Worm (Caenorhabditis elegans) whole organism, L4 larva: ENCODE data around the gene npp-24.

Source experiments
- F49E8.2 ChIP-seq: sonication (generic microtip); optimal IDR thresholded peaks from 2 replicates; lab custom pipeline; 2016; ENCODE audit warnings: missing compliant biosample characterization, mild to moderate bottlenecking, missing genetic modification characterization, borderline replicate concordance
- R02D3.7 ChIP-seq: fragments of 150-350 bp; sonication (generic microtip); optimal IDR thresholded peaks from 3 replicates; lab custom pipeline; 2014; ENCODE audit warnings: missing biosample characterization, missing genetic modification characterization
- T20F7.1 ChIP-seq: fragments of 200-800 bp; sonication (Bioruptor generic); optimal IDR thresholded peaks from 2 replicates; lab custom pipeline; 2018; ENCODE audit warnings: mild to moderate bottlenecking, missing genetic modification characterization, missing compliant biosample characterization
- Y5F2A.4 ChIP-seq: fragments of 200-800 bp; sonication (Bioruptor generic); optimal IDR thresholded peaks from 2 replicates; lab custom pipeline; 2018; ENCODE audit warnings: mild to moderate bottlenecking, missing genetic modification characterization, missing compliant biosample characterization
- Y75B8A.6 ChIP-seq: fragments of 200-800 bp; sonication (Bioruptor generic); IDR thresholded peaks from 2 replicates; pipeline ENCODE4 v1.3.6; 2022; ENCODE audit warnings: missing genetic modification reagents, missing genetic modification characterization, missing compliant biosample characterization
- ZK337.2 ChIP-seq: fragments of 200-800 bp; sonication (Bioruptor generic); IDR thresholded peaks from 2 replicates; pipeline ENCODE4 v1.3.6; 2022; ENCODE audit warnings: missing genetic modification reagents, missing genetic modification characterization, missing compliant biosample characterization
- aha-1 ChIP-seq: fragments of 150-350 bp; peaks from one replicate; lab custom pipeline; 2014; ENCODE audit warnings: missing biosample characterization, missing genetic modification characterization
- ama-1 ChIP-seq: fragments of 150-350 bp; optimal IDR thresholded peaks from 2 replicates; lab custom pipeline; 2014; ENCODE audit warnings: inconsistent platforms, mixed read lengths
- attf-4 ChIP-seq: sonication (generic microtip); optimal IDR thresholded peaks from 3 replicates; lab custom pipeline; 2017; ENCODE audit warnings: missing biosample characterization, missing genetic modification characterization
- ceh-82 ChIP-seq: sonication (generic microtip); optimal IDR thresholded peaks from 2 replicates; lab custom pipeline; 2017; ENCODE audit warnings: missing biosample characterization, missing genetic modification characterization
- ctbp-1 ChIP-seq: fragments of 200-800 bp; sonication (Bioruptor generic); IDR thresholded peaks from 2 replicates; pipeline ENCODE4 v1.3.6; 2022; ENCODE audit warnings: missing genetic modification reagents, missing genetic modification characterization, missing compliant biosample characterization
- daf-12 ChIP-seq: fragments of 150-350 bp; optimal IDR thresholded peaks from 2 replicates; lab custom pipeline; 2014; ENCODE audit warnings: missing biosample characterization, missing genetic modification reagents, missing genetic modification characterization
- dmd-6 ChIP-seq: fragments of 200-800 bp; sonication (Bioruptor generic); IDR thresholded peaks from 2 replicates; pipeline ENCODE4 v1.3.6; 2022; ENCODE audit warnings: missing genetic modification reagents, missing genetic modification characterization, missing compliant biosample characterization
- dmd-8 ChIP-seq: fragments of 200-800 bp; sonication (Bioruptor generic); IDR thresholded peaks from 2 replicates; pipeline ENCODE4 v1.3.6; 2022; ENCODE audit warnings: missing genetic modification characterization, missing compliant biosample characterization
- dmd-9 ChIP-seq: fragments of 200-800 bp; sonication (Bioruptor generic); IDR thresholded peaks from 2 replicates; pipeline ENCODE4 v1.3.6; 2022; ENCODE audit warnings: missing genetic modification reagents, missing genetic modification characterization, missing compliant biosample characterization
- egl-27 ChIP-seq: sonication (generic microtip); optimal IDR thresholded peaks from 3 replicates; lab custom pipeline; 2017; ENCODE audit warnings: missing biosample characterization, missing genetic modification reagents, missing genetic modification characterization
- egl-43 ChIP-seq: fragments of 200-800 bp; sonication (Bioruptor generic); IDR thresholded peaks from 2 replicates; pipeline ENCODE4 v1.3.6; 2022; ENCODE audit warnings: missing genetic modification reagents, missing genetic modification characterization, missing compliant biosample characterization
- gei-8 ChIP-seq: fragments of 200-800 bp; sonication (Bioruptor generic); optimal IDR thresholded peaks from 2 replicates; lab custom pipeline; 2018; ENCODE audit warnings: mild to moderate bottlenecking, missing genetic modification characterization, missing compliant biosample characterization
- hlh-11 ChIP-seq: fragments of 200-800 bp; sonication (Bioruptor generic); optimal IDR thresholded peaks from 2 replicates; lab custom pipeline; 2018; ENCODE audit warnings: mild to moderate bottlenecking, missing genetic modification characterization, missing compliant biosample characterization
- hmg-1.1 ChIP-seq: fragments of 200-800 bp; sonication (Bioruptor generic); IDR thresholded peaks from 2 replicates; pipeline ENCODE4 v1.3.6; 2022; ENCODE audit warnings: missing genetic modification reagents, missing genetic modification characterization, missing compliant biosample characterization
- lim-7 ChIP-seq: fragments of 200-800 bp; sonication (Bioruptor generic); IDR thresholded peaks from 2 replicates; pipeline ENCODE4 v1.3.6; 2022; ENCODE audit warnings: missing genetic modification characterization, missing compliant biosample characterization
- lin-13 ChIP-seq: fragments of 150-350 bp; optimal IDR thresholded peaks from 2 replicates; lab custom pipeline; 2014; ENCODE audit warnings: missing biosample characterization, missing genetic modification reagents, missing genetic modification characterization
- lin-15B ChIP-seq: fragments of 150-350 bp; sonication (generic microtip); optimal IDR thresholded peaks from 3 replicates; lab custom pipeline; 2014; ENCODE audit warnings: missing biosample characterization, missing genetic modification characterization
- lin-38 ChIP-seq: fragments of 200-800 bp; sonication (Bioruptor generic); IDR thresholded peaks from 2 replicates; pipeline ENCODE4 v1.3.6; 2022; ENCODE audit warnings: missing genetic modification reagents, missing genetic modification characterization, missing compliant biosample characterization
- lin-39 ChIP-seq: fragments of 150-350 bp; optimal IDR thresholded peaks from 2 replicates; lab custom pipeline; 2014; ENCODE audit warnings: missing biosample characterization, missing genetic modification reagents, missing genetic modification characterization
- lir-3 ChIP-seq: sonication (generic microtip); optimal IDR thresholded peaks from 2 replicates; lab custom pipeline; 2016; ENCODE audit warnings: mild to moderate bottlenecking, missing genetic modification characterization, missing compliant biosample characterization
- madf-5 ChIP-seq, 2 experiments: fragments of 200-800 bp; sonication (Bioruptor generic); IDR thresholded peaks; 2 replicates each; pipeline ENCODE4 v1.3.6; 2022; ENCODE audit warnings: missing compliant biosample characterization in 2 of 2, missing genetic modification characterization in 2 of 2
- madf-9 ChIP-seq: fragments of 200-800 bp; sonication (Bioruptor generic); conservative IDR thresholded peaks from 2 replicates; pipeline ENCODE4 v1.3.6; 2022; ENCODE audit warnings: missing genetic modification reagents, missing genetic modification characterization, missing compliant biosample characterization
- mes-2 ChIP-seq: sonication (generic microtip); optimal IDR thresholded peaks from 2 replicates; lab custom pipeline; 2016; ENCODE audit warnings: missing genotype, mild to moderate bottlenecking, missing genetic modification characterization, missing compliant biosample characterization; ENCODE audit not compliant: poor library complexity, severe bottlenecking
- mxl-3 ChIP-seq: fragments of 200-800 bp; sonication (Bioruptor generic); optimal IDR thresholded peaks from 2 replicates; lab custom pipeline; 2018; ENCODE audit warnings: mild to moderate bottlenecking, missing genetic modification characterization, missing compliant biosample characterization
- nhr-111 ChIP-seq: fragments of 200-800 bp; sonication (Bioruptor generic); optimal IDR thresholded peaks from 2 replicates; lab custom pipeline; 2018; ENCODE audit warnings: mild to moderate bottlenecking, missing genetic modification characterization, missing compliant biosample characterization
- nhr-237 ChIP-seq: sonication (generic microtip); optimal IDR thresholded peaks from 2 replicates; lab custom pipeline; 2017; ENCODE audit warnings: missing biosample characterization, missing genetic modification characterization
- nhr-28 ChIP-seq: fragments of 150-350 bp; optimal IDR thresholded peaks from 2 replicates; lab custom pipeline; 2014; ENCODE audit warnings: missing biosample characterization, missing genetic modification characterization
- nhr-41 ChIP-seq: fragments of 200-800 bp; sonication (Bioruptor generic); IDR thresholded peaks from 2 replicates; pipeline ENCODE4 v1.3.6; 2022; ENCODE audit warnings: missing genetic modification reagents, missing genetic modification characterization, missing compliant biosample characterization
- nhr-6 ChIP-seq: fragments of 150-350 bp; optimal IDR thresholded peaks from 2 replicates; lab custom pipeline; 2014; ENCODE audit warnings: missing biosample characterization, missing genetic modification characterization
- pqm-1 ChIP-seq: sonication (generic microtip); optimal IDR thresholded peaks from 2 replicates; lab custom pipeline; 2017; ENCODE audit warnings: missing biosample characterization, missing genetic modification characterization
- set-16 ChIP-seq: fragments of 200-800 bp; sonication (Bioruptor generic); IDR thresholded peaks from 2 replicates; pipeline ENCODE4 v1.3.6; 2022; ENCODE audit warnings: missing genetic modification reagents, missing genetic modification characterization, missing compliant biosample characterization
- skn-1 ChIP-seq: fragments of 150-350 bp; optimal IDR thresholded peaks from 2 replicates; lab custom pipeline; 2014; ENCODE audit warnings: missing biosample characterization, missing genetic modification characterization
- snpc-4 ChIP-seq: fragments of 150-350 bp; optimal IDR thresholded peaks from 2 replicates; lab custom pipeline; 2014; ENCODE audit warnings: missing biosample characterization, missing genetic modification characterization
- tra-1 ChIP-seq: fragments of 200-800 bp; sonication (Bioruptor generic); IDR thresholded peaks from 2 replicates; pipeline ENCODE4 v1.3.6; 2022; ENCODE audit warnings: missing genetic modification reagents, missing genetic modification characterization, missing compliant biosample characterization
- unc-39 ChIP-seq: sonication (generic microtip); optimal IDR thresholded peaks from 2 replicates; lab custom pipeline; 2017; ENCODE audit warnings: missing biosample characterization, missing genetic modification characterization
- unc-62 ChIP-seq, 3 experiments: fragments of 150-350 bp in 1 of 3; sonication (generic microtip); optimal IDR thresholded peaks in 2 of 3; peaks in 1 of 3; 1 replicate in 1 of 3; 2 replicates in 2 of 3; lab custom pipeline; 2014 to 2017; ENCODE audit warnings: missing biosample characterization in 3 of 3, missing genetic modification characterization in 3 of 3, missing genetic modification reagents in 3 of 3, missing genotype in 1 of 3
- vab-7 ChIP-seq: fragments of 200-800 bp; sonication (Bioruptor generic); IDR thresholded peaks from 2 replicates; pipeline ENCODE4 v1.3.6; 2022; ENCODE audit warnings: missing genetic modification reagents, missing genetic modification characterization, missing compliant biosample characterization
- zag-1 ChIP-seq: fragments of 150-350 bp; optimal IDR thresholded peaks from 2 replicates; lab custom pipeline; 2014; ENCODE audit warnings: missing biosample characterization, missing genetic modification characterization
- zfp-2 ChIP-seq: sonication (generic microtip); optimal IDR thresholded peaks from 2 replicates; lab custom pipeline; 2016; ENCODE audit warnings: mild to moderate bottlenecking, missing genetic modification characterization, missing compliant biosample characterization

Gene npp-24

ce11 chrII:5505820-5506287 is at the start of gene npp-24:
Gene npp-24 (plus strand): TSS chrII:5505870.
- TF ChIP-seq T20F7.1 (GFP tag; lab: Kevin White, UChicago) (no peak), nhr-41 (no peak), zag-1 (tag; lab: Kevin White, UChicago) (no peak), ama-1 (lab: Kevin White, UChicago) (no peak), nhr-6 (tag; lab: Kevin White, UChicago) (no peak), mes-2 (tag; lab: Kevin White, UChicago) (peak; percentile 42), skn-1 (tag; lab: Kevin White, UChicago) (no peak), snpc-4 (tag; lab: Kevin White, UChicago) (no peak)

ce11 chrII:5458683-5459410 is 46.8 kb upstream of the npp-24 start:
- TF ChIP-seq nhr-28 (tag; lab: Kevin White, UChicago) (peak; percentile 27), mxl-3 (GFP tag; lab: Kevin White, UChicago) (peak; percentile 25), lin-15B (tag; lab: Kevin White, UChicago) (no peak), nhr-237 (tag; lab: Kevin White, UChicago) (no peak)
- TF ChIP-seq, all 104 proteins: peak for 2

- TF ChIP-seq unc-39 (tag; lab: Kevin White, UChicago) (no peak), madf-5 (GFP tag; IDR thresholded peaks at IDR 0.05; lab: Robert Waterston, UW) (no peak), ctbp-1 (no peak), F49E8.2 (tag; lab: Kevin White, UChicago) (no peak), lin-39 (tag; lab: Kevin White, UChicago) (no peak), lin-13 (GFP tag; lab: Kevin White, UChicago) (no peak), vab-7 (GFP tag; lab: Robert Waterston, UW) (no peak), nhr-28 (tag; lab: Kevin White, UChicago) (peak; percentile 55), egl-43 (GFP tag; lab: Robert Waterston, UW) (no peak), hlh-11 (tag; lab: Kevin White, UChicago) (peak; percentile 33)
These were observed 46.1 kb upstream of the npp-24 start for ce11 chrII:5459534-5459933.

ce11 chrII:5460911-5461310 is 44.8 kb upstream of the npp-24 start:
- TF ChIP-seq tra-1 (GFP tag; lab: Robert Waterston, UW) (no peak), unc-39 (tag; lab: Kevin White, UChicago) (no peak), lin-38 (GFP tag; lab: Robert Waterston, UW) (no peak), daf-12 (tag; lab: Kevin White, UChicago) (no peak), dmd-6 (GFP tag; lab: Robert Waterston, UW) (no peak), set-16 (no peak), mxl-3 (GFP tag; lab: Kevin White, UChicago) (no peak), hmg-1.1 (GFP tag; lab: Robert Waterston, UW) (peak; percentile 30; the same call in 1 of the 2 replicates), R02D3.7 (tag; lab: Kevin White, UChicago) (no peak), attf-4 (no peak), lir-3 (tag; lab: Kevin White, UChicago) (no peak), madf-9 (GFP tag; lab: Robert Waterston, UW) (no peak), nhr-6 (tag; lab: Kevin White, UChicago) (no peak), nhr-111 (GFP tag; lab: Kevin White, UChicago) (no peak), ceh-82 (tag; lab: Kevin White, UChicago) (no peak), aha-1 (tag; lab: Kevin White, UChicago) (peak; percentile 6), hlh-11 (tag; lab: Kevin White, UChicago) (peak; percentile 64), dmd-8 (GFP tag; lab: Robert Waterston, UW) (no peak), zfp-2 (tag; lab: Kevin White, UChicago) (no peak), lim-7 (GFP tag; lab: Robert Waterston, UW) (no peak), ZK337.2 (GFP tag; lab: Robert Waterston, UW) (no peak), nhr-41 (no peak), pqm-1 (tag; lab: Kevin White, UChicago) (no peak), Y75B8A.6 (GFP tag; lab: Robert Waterston, UW) (no peak), dmd-9 (no peak), unc-62 (GFP tag; optimal IDR thresholded peaks at IDR 0.05 in 1 of 2; lab: Kevin White, UChicago) (peak in 1 of 2 experiments; percentile 75), unc-62 (tag; optimal IDR thresholded peaks at IDR 0.05; lab: Kevin White, UChicago) (no peak), gei-8 (GFP tag; lab: Kevin White, UChicago) (no peak), Y5F2A.4 (GFP tag; lab: Kevin White, UChicago) (no peak), egl-27 (tag; lab: Kevin White, UChicago) (no peak)
